Fruit fly (Drosophila melanogaster) whole organism, embryonic: ENCODE measurements around the gene Actn3.

Experiments used
- Bdp1 ChIP-seq: fragments of 200-800 bp; sonication (Bioruptor generic); optimal IDR thresholded peaks from 3 replicates; lab custom pipeline; 2016; ENCODE audit warnings: missing biosample characterization, missing genetic modification characterization
- CG10979 ChIP-seq: fragments of 200-800 bp; sonication (Bioruptor generic); optimal IDR thresholded peaks from 2 replicates; lab custom pipeline; 2018; ENCODE audit warnings: missing biosample characterization, mild to moderate bottlenecking, missing genetic modification characterization, moderate library complexity
- CG14965 ChIP-seq: fragments of 200-800 bp; sonication (Bioruptor generic); optimal IDR thresholded peaks from 2 replicates; lab custom pipeline; 2016; ENCODE audit warnings: missing biosample characterization, missing genetic modification characterization, borderline replicate concordance
- CG15011 ChIP-seq: fragments of 200-800 bp; sonication (Bioruptor generic); optimal IDR thresholded peaks from 3 replicates; lab custom pipeline; 2018; ENCODE audit warnings: missing biosample characterization, mild to moderate bottlenecking, missing genetic modification characterization
- CG1602 ChIP-seq: fragments of 200-800 bp; sonication (Bioruptor generic); optimal IDR thresholded peaks from 3 replicates; lab custom pipeline; 2016; ENCODE audit warnings: missing biosample characterization, missing genetic modification characterization
- CG16779 ChIP-seq: fragments of 200-800 bp; sonication (Bioruptor generic); IDR thresholded peaks from 2 replicates; pipeline ENCODE4 v1.3.6; 2022; ENCODE audit warnings: missing biosample characterization, missing genetic modification characterization
- CG17361 ChIP-seq: fragments of 200-800 bp; sonication (Bioruptor generic); IDR thresholded peaks from 3 replicates; pipeline ENCODE4 v1.3.6; 2022; ENCODE audit warnings: missing biosample characterization, missing genetic modification characterization
- CG33213 ChIP-seq: fragments of 200-800 bp; sonication (Bioruptor generic); optimal IDR thresholded peaks from 3 replicates; lab custom pipeline; 2016; ENCODE audit warnings: missing biosample characterization, missing genetic modification characterization
- CG34376 ChIP-seq: fragments of 200-800 bp; sonication (Bioruptor generic); optimal IDR thresholded peaks from 2 replicates; lab custom pipeline; 2018; ENCODE audit warnings: missing biosample characterization, mild to moderate bottlenecking, missing genetic modification characterization
- CG3847 ChIP-seq: fragments of 200-800 bp; sonication (Bioruptor generic); IDR thresholded peaks from 2 replicates; pipeline ENCODE4 v1.3.6; 2022; ENCODE audit warnings: missing biosample characterization, missing genetic modification characterization
- CG5953 ChIP-seq: fragments of 200-800 bp; sonication (Bioruptor generic); IDR thresholded peaks from 2 replicates; pipeline ENCODE4 v1.3.6; 2022; ENCODE audit warnings: missing biosample characterization, missing genetic modification characterization
- CG6272 ChIP-seq: fragments of 200-800 bp; sonication (Bioruptor generic); IDR thresholded peaks from 2 replicates; pipeline ENCODE4 v1.3.6; 2022; ENCODE audit warnings: missing biosample characterization, missing genetic modification characterization
- CG6765 ChIP-seq: fragments of 200-800 bp; sonication (Bioruptor generic); optimal IDR thresholded peaks from 3 replicates; lab custom pipeline; 2017; ENCODE audit warnings: missing biosample characterization, mild to moderate bottlenecking, missing genetic modification characterization
- CG7271 ChIP-seq: fragments of 200-800 bp; sonication (Bioruptor generic); optimal IDR thresholded peaks from 2 replicates; lab custom pipeline; 2018; ENCODE audit warnings: missing biosample characterization, mild to moderate bottlenecking, missing genetic modification characterization, moderate library complexity
- CG7357 ChIP-seq: fragments of 200-800 bp; sonication (Bioruptor generic); IDR thresholded peaks from 3 replicates; pipeline ENCODE4 v1.3.6; 2022; ENCODE audit warnings: missing biosample characterization, missing genetic modification characterization
- CG7786 ChIP-seq: fragments of 200-800 bp; sonication (Bioruptor generic); optimal IDR thresholded peaks from 2 replicates; lab custom pipeline; 2016; ENCODE audit warnings: missing biosample characterization, missing genetic modification characterization
- CG7928 ChIP-seq: fragments of 200-800 bp; sonication (Bioruptor generic); optimal IDR thresholded peaks from 2 replicates; lab custom pipeline; 2017; ENCODE audit warnings: missing biosample characterization, mild to moderate bottlenecking, missing genetic modification characterization
- CG7963 ChIP-seq: fragments of 200-800 bp; sonication (Bioruptor generic); IDR thresholded peaks from 3 replicates; pipeline ENCODE4 v1.3.6; 2022; ENCODE audit warnings: missing biosample characterization, missing genetic modification characterization; ENCODE audit not compliant: partially characterized antibody
- CG7987 ChIP-seq: fragments of 200-800 bp; sonication (Bioruptor generic); optimal IDR thresholded peaks from 2 replicates; lab custom pipeline; 2018; ENCODE audit warnings: missing biosample characterization, mild to moderate bottlenecking, missing genetic modification characterization, moderate library complexity
- CG8281 ChIP-seq: fragments of 200-800 bp; sonication (Bioruptor generic); optimal IDR thresholded peaks from 2 replicates; lab custom pipeline; 2018; ENCODE audit warnings: missing biosample characterization, mild to moderate bottlenecking, missing genetic modification characterization, moderate library complexity
- CG8388 ChIP-seq: fragments of 200-800 bp; sonication (Bioruptor generic); optimal IDR thresholded peaks from 2 replicates; lab custom pipeline; 2019; ENCODE audit warnings: missing biosample characterization, mild to moderate bottlenecking, missing genetic modification characterization, moderate library complexity
- CG8478 ChIP-seq: fragments of >200 bp; optimal IDR thresholded peaks from 2 replicates; lab custom pipeline; 2018
- CTCF ChIP-seq: fragments of 200-800 bp; sonication (Bioruptor generic); optimal IDR thresholded peaks from 2 replicates; lab custom pipeline; 2017; ENCODE audit warnings: missing biosample characterization, mild to moderate bottlenecking, missing genetic modification characterization, moderate library complexity
- D ChIP-seq, 2 experiments: fragments of 200-800 bp in 1 of 2; fragments of >200 bp in 1 of 2; sonication (Bioruptor generic) in 1 of 2; optimal IDR thresholded peaks; 2 replicates in 1 of 2; 3 replicates in 1 of 2; lab custom pipeline; 2017; ENCODE audit warnings: mild to moderate bottlenecking in 1 of 2, missing biosample characterization in 1 of 2, missing genetic modification characterization in 1 of 2, missing genetic modification reagents in 1 of 2
- Dp ChIP-seq: fragments of 200-800 bp; sonication (Bioruptor generic); optimal IDR thresholded peaks from 2 replicates; lab custom pipeline; 2018; ENCODE audit warnings: missing biosample characterization, mild to moderate bottlenecking, missing genetic modification characterization, moderate library complexity
- Eip74EF ChIP-seq, 2 experiments: fragments of 200-800 bp in 1 of 2; fragments of >200 bp in 1 of 2; sonication (Bioruptor generic) in 1 of 2; optimal IDR thresholded peaks; 2 replicates each; lab custom pipeline; 2017 to 2019; ENCODE audit warnings: missing biosample characterization in 2 of 2, missing genetic modification characterization in 2 of 2, mild to moderate bottlenecking in 1 of 2, moderate library complexity in 1 of 2
- Hand ChIP-seq: fragments of 200-800 bp; sonication (Bioruptor generic); optimal IDR thresholded peaks from 2 replicates; lab custom pipeline; 2017; ENCODE audit warnings: mild to moderate bottlenecking, missing biosample characterization, missing genetic modification reagents, missing genetic modification characterization
- Hey ChIP-seq: fragments of 200-800 bp; sonication (Bioruptor generic); optimal IDR thresholded peaks from 3 replicates; lab custom pipeline; 2018; ENCODE audit warnings: missing biosample characterization, mild to moderate bottlenecking, missing genetic modification characterization
- HmgD ChIP-seq: fragments of 200-800 bp; sonication (Bioruptor generic); optimal IDR thresholded peaks from 3 replicates; lab custom pipeline; 2016; ENCODE audit warnings: missing biosample characterization, missing genetic modification characterization
- Mrtf ChIP-seq: fragments of 200-800 bp; sonication (Bioruptor generic); IDR thresholded peaks from 3 replicates; pipeline ENCODE4 v1.3.6; 2022; ENCODE audit warnings: missing biosample characterization, missing genetic modification characterization
- Pdp1 ChIP-seq, 2 experiments: fragments of 200-800 bp; sonication (Bioruptor generic); optimal IDR thresholded peaks; 3 replicates each; lab custom pipeline; 2016; ENCODE audit warnings: missing biosample characterization in 2 of 2, missing genetic modification characterization in 2 of 2, mild to moderate bottlenecking in 1 of 2, moderate library complexity in 1 of 2
- Sox102F ChIP-seq: fragments of 200-800 bp; sonication (Bioruptor generic); optimal IDR thresholded peaks from 2 replicates; lab custom pipeline; 2018; ENCODE audit warnings: missing biosample characterization, mild to moderate bottlenecking, missing genetic modification characterization, moderate library complexity
- ara ChIP-seq: fragments of 200-800 bp; sonication (Bioruptor generic); IDR thresholded peaks from 2 replicates; pipeline ENCODE4 v1.3.6; 2022; ENCODE audit warnings: missing biosample characterization, missing genetic modification characterization
- ase ChIP-seq: fragments of 200-800 bp; sonication (Bioruptor generic); IDR thresholded peaks from 3 replicates; pipeline ENCODE4 v1.3.6; 2022; ENCODE audit warnings: missing biosample characterization, missing genetic modification characterization
- disco-r ChIP-seq: fragments of 200-800 bp; sonication (Bioruptor generic); optimal IDR thresholded peaks from 2 replicates; lab custom pipeline; 2016; ENCODE audit warnings: missing biosample characterization, missing genetic modification characterization
- dmrt99B ChIP-seq: fragments of 200-800 bp; sonication (Bioruptor generic); optimal IDR thresholded peaks from 2 replicates; lab custom pipeline; 2018; ENCODE audit warnings: missing biosample characterization, mild to moderate bottlenecking, missing genetic modification characterization, moderate library complexity
- ems ChIP-seq: fragments of 200-800 bp; sonication (Bioruptor generic); optimal IDR thresholded peaks from 3 replicates; lab custom pipeline; 2016; ENCODE audit warnings: missing biosample characterization, missing genetic modification characterization
- exex ChIP-seq: fragments of 200-800 bp; sonication (Bioruptor generic); optimal IDR thresholded peaks from 4 replicates; lab custom pipeline; 2018; ENCODE audit warnings: missing biosample characterization, mild to moderate bottlenecking, missing genetic modification characterization, moderate library complexity
- fd64A ChIP-seq: fragments of 200-800 bp; sonication (Bioruptor generic); optimal IDR thresholded peaks from 3 replicates; lab custom pipeline; 2018; ENCODE audit warnings: missing biosample characterization, mild to moderate bottlenecking, missing genetic modification characterization
- gce ChIP-seq: fragments of 200-800 bp; sonication (Bioruptor generic); IDR thresholded peaks from 3 replicates; pipeline ENCODE4 v1.3.6; 2022; ENCODE audit warnings: missing biosample characterization, missing genetic modification characterization
- gt ChIP-seq: fragments of 200-800 bp; sonication (Bioruptor generic); IDR thresholded peaks from 2 replicates; pipeline ENCODE4 v1.3.6; 2022; ENCODE audit warnings: missing biosample characterization, missing genetic modification characterization
- hbn ChIP-seq: fragments of 200-800 bp; sonication (Bioruptor generic); IDR thresholded peaks from 2 replicates; pipeline ENCODE4 v1.3.6; 2022; ENCODE audit warnings: missing biosample characterization, missing genetic modification characterization; ENCODE audit not compliant: partially characterized antibody
- kah ChIP-seq: fragments of 200-800 bp; sonication (Bioruptor generic); optimal IDR thresholded peaks from 2 replicates; lab custom pipeline; 2018; ENCODE audit warnings: missing biosample characterization, mild to moderate bottlenecking, missing genetic modification characterization
- knrl ChIP-seq: fragments of 200-800 bp; sonication (Bioruptor generic); IDR thresholded peaks from 3 replicates; pipeline ENCODE4 v1.3.6; 2022; ENCODE audit warnings: missing biosample characterization, missing genetic modification characterization; ENCODE audit not compliant: partially characterized antibody
- lmd ChIP-seq: fragments of 200-800 bp; sonication (Bioruptor generic); IDR thresholded peaks from 2 replicates; pipeline ENCODE4 v1.3.6; 2022; ENCODE audit warnings: missing biosample characterization, missing genetic modification characterization
- schlank ChIP-seq: fragments of 200-800 bp; sonication (Bioruptor generic); optimal IDR thresholded peaks from 2 replicates; lab custom pipeline; 2018; ENCODE audit warnings: missing biosample characterization, mild to moderate bottlenecking, missing genetic modification characterization
- sens-2 ChIP-seq: fragments of 200-800 bp; sonication (Bioruptor generic); IDR thresholded peaks from 2 replicates; pipeline ENCODE4 v1.3.6; 2022; ENCODE audit warnings: missing biosample characterization, missing genetic modification characterization
- sima ChIP-seq: fragments of 200-800 bp; sonication (Bioruptor generic); optimal IDR thresholded peaks from 2 replicates; lab custom pipeline; 2016; ENCODE audit warnings: missing biosample characterization, missing genetic modification characterization
- slou ChIP-seq: fragments of 200-800 bp; sonication (Bioruptor generic); optimal IDR thresholded peaks from 3 replicates; lab custom pipeline; 2016; ENCODE audit warnings: missing biosample characterization, missing genetic modification characterization
- so ChIP-seq: fragments of 200-800 bp; sonication (Bioruptor generic); IDR thresholded peaks from 3 replicates; pipeline ENCODE4 v1.3.6; 2022; ENCODE audit warnings: missing biosample characterization, missing genetic modification characterization
- ssp ChIP-seq: fragments of 200-800 bp; sonication (Bioruptor generic); IDR thresholded peaks from 2 replicates; pipeline ENCODE4 v1.3.6; 2022; ENCODE audit warnings: missing biosample characterization, missing genetic modification characterization
- zfh1 ChIP-seq: fragments of 200-800 bp; sonication (Bioruptor generic); IDR thresholded peaks from 3 replicates; pipeline ENCODE4 v1.3.6; 2022; ENCODE audit warnings: missing biosample characterization, missing genetic modification characterization

The Actn3 gene

dm6 chr3R:16991781-16992180 lies 14.2 kb upstream of the Actn3 start, which contains the start of gene EMC2B (continued):
- peak; percentile 44 for TF ChIP-seq CG33213 (GFP tag; lab: Kevin White, UChicago)
- TF ChIP-seq CG7357 (GFP tag; lab: Robert Waterston, UW): no peak
- TF ChIP-seq lmd (GFP tag; lab: Robert Waterston, UW): no peak
- no peak for TF ChIP-seq CG17361 (GFP tag; lab: Robert Waterston, UW)
- no peak for TF ChIP-seq CG5953
- TF ChIP-seq CG1602: no peak
- no peak for TF ChIP-seq ara (GFP tag; lab: Robert Waterston, UW)
- no peak for TF ChIP-seq CG15011
- TF ChIP-seq Hand (GFP tag; lab: Kevin White, UChicago): no peak
- no peak for TF ChIP-seq CG14965 (GFP tag; lab: Kevin White, UChicago)
- TF ChIP-seq dmrt99B (tag; lab: Kevin White, UChicago): peak; percentile 38
- no peak for TF ChIP-seq gt (GFP tag; lab: Robert Waterston, UW)
- no peak for TF ChIP-seq CG8281
- no peak for TF ChIP-seq Bdp1
- TF ChIP-seq Pdp1 (GFP tag; optimal IDR thresholded peaks at IDR 0.05; lab: Kevin White, UChicago): peak; percentile 49 to 61
- TF ChIP-seq CG10979 (tag; lab: Kevin White, UChicago): no peak
- no peak for TF ChIP-seq Sox102F
- TF ChIP-seq CTCF (GFP tag; lab: Kevin White, UChicago): no peak
- no peak for TF ChIP-seq fd64A (GFP tag; lab: Kevin White, UChicago)
- no peak for TF ChIP-seq CG3847 (GFP tag; lab: Robert Waterston, UW)
- TF ChIP-seq CG7786 (GFP tag; lab: Kevin White, UChicago): peak; percentile 11
- TF ChIP-seq CG7928 (GFP tag; lab: Kevin White, UChicago): no peak
- no peak for TF ChIP-seq ssp (GFP tag; lab: Robert Waterston, UW)
- no peak for TF ChIP-seq schlank (tag; lab: Kevin White, UChicago)
- no peak for TF ChIP-seq knrl (GFP tag; lab: Robert Waterston, UW)
- TF ChIP-seq ase (GFP tag; lab: Robert Waterston, UW): no peak
- TF ChIP-seq Hey (tag; lab: Kevin White, UChicago): no peak
- TF ChIP-seq CG34376 (GFP tag; lab: Kevin White, UChicago): no peak
- no peak for TF ChIP-seq kah (GFP tag; lab: Kevin White, UChicago)
- no peak for TF ChIP-seq CG6765
- TF ChIP-seq slou (GFP tag; lab: Kevin White, UChicago): no peak
- TF ChIP-seq hbn (GFP tag; lab: Robert Waterston, UW): no peak
- TF ChIP-seq CG7271 (tag; lab: Kevin White, UChicago): no peak
- TF ChIP-seq gce (GFP tag; lab: Robert Waterston, UW): no peak
- TF ChIP-seq disco-r: peak; percentile 22
- TF ChIP-seq sens-2 (GFP tag; lab: Robert Waterston, UW): no peak
- no peak for TF ChIP-seq CG7987 (GFP tag; lab: Kevin White, UChicago)
- no peak for TF ChIP-seq Mrtf (GFP tag; lab: Robert Waterston, UW)
- TF ChIP-seq CG7963 (GFP tag; lab: Robert Waterston, UW): no peak
- no peak for TF ChIP-seq so (GFP tag; lab: Robert Waterston, UW)
- no peak for TF ChIP-seq zfh1 (GFP tag; lab: Robert Waterston, UW)
- TF ChIP-seq CG8388: peak; percentile 14
- TF ChIP-seq exex (tag; lab: Kevin White, UChicago): no peak
- no peak for TF ChIP-seq CG16779 (GFP tag; lab: Robert Waterston, UW)
- no peak for TF ChIP-seq D (optimal IDR thresholded peaks at IDR 0.05; lab: Kevin White, UChicago)
- no peak for TF ChIP-seq D (GFP tag; optimal IDR thresholded peaks at IDR 0.05; lab: Kevin White, UChicago)
- peak; percentile 11 for TF ChIP-seq sima (GFP tag; lab: Kevin White, UChicago)
- no peak for TF ChIP-seq CG6272 (GFP tag; lab: Robert Waterston, UW)
- TF ChIP-seq HmgD (GFP tag; lab: Kevin White, UChicago): no peak
- TF ChIP-seq CG8478 (lab: Kevin White, UChicago): no peak
- TF ChIP-seq ems (GFP tag; lab: Kevin White, UChicago): no peak
- TF ChIP-seq Eip74EF (GFP tag; optimal IDR thresholded peaks at IDR 0.05; lab: Kevin White, UChicago): no peak
- peak; percentile 20 for TF ChIP-seq Dp (GFP tag; lab: Kevin White, UChicago)
